Fruit fly (Drosophila melanogaster) whole organism, adult: ENCODE data around the gene CG8319.

ENCODE experiments used
- Clk ChIP-seq: fragments of 200-800 bp; sonication (Bioruptor generic); optimal IDR thresholded peaks from 2 replicates; lab custom pipeline; 2017; ENCODE audit warnings: missing biosample characterization, missing genetic modification characterization
- cic ChIP-seq: fragments of 200-800 bp; sonication (Bioruptor generic); optimal IDR thresholded peaks from 2 replicates; lab custom pipeline; 2017; ENCODE audit warnings: missing biosample characterization, mild to moderate bottlenecking, missing genetic modification characterization, moderate library complexity
- kay ChIP-seq: fragments of 200-800 bp; sonication (Bioruptor generic); peaks from one replicate; lab custom pipeline; 2016; ENCODE audit warnings: missing biosample characterization, missing genetic modification characterization, borderline replicate concordance
- toe ChIP-seq: fragments of 200-800 bp; sonication (Bioruptor generic); optimal IDR thresholded peaks from 2 replicates; lab custom pipeline; 2016; ENCODE audit warnings: missing biosample characterization, missing genetic modification characterization

DNA sequence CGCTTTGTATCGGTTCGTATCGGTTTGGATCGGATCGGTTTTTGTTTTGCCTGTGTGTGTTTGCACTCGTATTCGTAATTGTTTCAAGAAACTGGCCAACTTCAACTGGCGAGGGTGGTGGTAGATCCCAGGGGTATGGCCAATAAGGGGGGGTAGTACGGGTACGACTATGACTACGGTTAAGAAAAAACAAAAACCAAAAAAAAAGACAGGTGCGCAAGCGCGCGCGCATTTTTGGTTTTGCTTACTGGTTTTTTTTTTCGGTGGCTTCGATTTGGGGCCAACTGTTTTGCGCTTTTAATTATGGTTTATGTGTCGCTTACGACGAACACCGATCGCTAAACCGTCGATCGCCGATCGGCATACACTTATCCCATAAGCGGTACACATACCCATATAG, 32.3 kb upstream of the CG8319 start:
- no peak for TF ChIP-seq kay
- TF ChIP-seq Clk, result no peak
- no peak for TF ChIP-seq toe (GFP tag; lab: Kevin White, UChicago)
- no peak for TF ChIP-seq cic (GFP tag; lab: Kevin White, UChicago)
